Fruit fly (Drosophila melanogaster) whole organism, pupa: Measurements from ENCODE around the gene Nup93-1.

Experiments
- CG10348 ChIP-seq: fragments of 200-800 bp; sonication (Bioruptor generic); IDR thresholded peaks from 2 replicates; pipeline ENCODE4 v1.3.6; 2022; ENCODE audit warnings: missing biosample characterization, missing genetic modification characterization
- CG12605 ChIP-seq: fragments of 200-800 bp; sonication (Bioruptor generic); IDR thresholded peaks from 2 replicates; pipeline ENCODE4 v1.3.6; 2022; ENCODE audit warnings: missing biosample characterization, missing genetic modification characterization
- CG13204 ChIP-seq: fragments of 200-800 bp; sonication (Bioruptor generic); optimal IDR thresholded peaks from 2 replicates; lab custom pipeline; 2018; ENCODE audit warnings: missing biosample characterization, mild to moderate bottlenecking, missing genetic modification characterization, moderate library complexity
- CG14655 ChIP-seq: fragments of 200-800 bp; sonication (Bioruptor generic); optimal IDR thresholded peaks from 3 replicates; lab custom pipeline; 2017; ENCODE audit warnings: mild to moderate bottlenecking, missing biosample characterization, missing genetic modification reagents, missing genetic modification characterization
- CG15710 ChIP-seq: fragments of 200-800 bp; sonication (Bioruptor generic); optimal IDR thresholded peaks from 2 replicates; lab custom pipeline; 2018; ENCODE audit warnings: missing biosample characterization, mild to moderate bottlenecking, missing genetic modification characterization, moderate library complexity
- CG17806 ChIP-seq: fragments of 200-800 bp; sonication (Bioruptor generic); optimal IDR thresholded peaks from 2 replicates; lab custom pipeline; 2018; ENCODE audit warnings: missing biosample characterization, mild to moderate bottlenecking, missing genetic modification characterization, moderate library complexity
- CG32121 ChIP-seq: fragments of 200-800 bp; sonication (Bioruptor generic); IDR thresholded peaks from 2 replicates; pipeline ENCODE4 v1.3.6; 2022; ENCODE audit warnings: missing biosample characterization, missing genetic modification characterization
- CG34367 ChIP-seq: fragments of 200-800 bp; sonication (Bioruptor generic); optimal IDR thresholded peaks from 2 replicates; lab custom pipeline; 2018; ENCODE audit warnings: missing biosample characterization, mild to moderate bottlenecking, missing genetic modification characterization
- CG4496 ChIP-seq: fragments of 200-800 bp; sonication (Bioruptor generic); IDR thresholded peaks from 3 replicates; pipeline ENCODE4 v1.3.6; 2022; ENCODE audit warnings: missing biosample characterization, missing genetic modification characterization
- CG8159 ChIP-seq: fragments of 200-800 bp; sonication (Bioruptor generic); optimal IDR thresholded peaks from 3 replicates; lab custom pipeline; 2018; ENCODE audit warnings: missing biosample characterization, mild to moderate bottlenecking, missing genetic modification characterization, moderate library complexity
- CG8301 ChIP-seq: fragments of 200-800 bp; sonication (Bioruptor generic); optimal IDR thresholded peaks from 2 replicates; lab custom pipeline; 2018; ENCODE audit warnings: missing biosample characterization, mild to moderate bottlenecking, missing genetic modification characterization
- CG9948 ChIP-seq: fragments of 200-800 bp; sonication (Bioruptor generic); optimal IDR thresholded peaks from 2 replicates; lab custom pipeline; 2018; ENCODE audit warnings: missing biosample characterization, mild to moderate bottlenecking, missing genetic modification characterization, moderate library complexity
- D1 ChIP-seq: fragments of 200-800 bp; sonication (Bioruptor generic); optimal IDR thresholded peaks from 2 replicates; lab custom pipeline; 2018; ENCODE audit warnings: missing biosample characterization, mild to moderate bottlenecking, missing genetic modification characterization, moderate library complexity
- EcR ChIP-seq: fragments of 200-800 bp; sonication (Bioruptor generic); optimal IDR thresholded peaks from 3 replicates; lab custom pipeline; 2019; ENCODE audit warnings: missing biosample characterization, missing genetic modification characterization, mild to moderate bottlenecking, moderate library complexity, missing genetic modification reagents
- Ets98B ChIP-seq: fragments of 200-800 bp; sonication (Bioruptor generic); IDR thresholded peaks from 2 replicates; pipeline ENCODE4 v1.3.6; 2022; ENCODE audit warnings: missing biosample characterization, missing genetic modification characterization
- Pif1A ChIP-seq: fragments of 200-800 bp; sonication (Bioruptor generic); optimal IDR thresholded peaks from 3 replicates; lab custom pipeline; 2016; ENCODE audit warnings: missing biosample characterization, missing genetic modification characterization
- Pif1B ChIP-seq: fragments of 200-800 bp; sonication (Bioruptor generic); optimal IDR thresholded peaks from 3 replicates; lab custom pipeline; 2016; ENCODE audit warnings: missing biosample characterization, missing genetic modification characterization
- Snoo ChIP-seq: fragments of 200-800 bp; sonication (Bioruptor generic); optimal IDR thresholded peaks from 3 replicates; lab custom pipeline; 2017; ENCODE audit warnings: missing biosample characterization, mild to moderate bottlenecking, missing genetic modification characterization, inconsistent platforms
- fd96Ca ChIP-seq: fragments of 200-800 bp; sonication (Bioruptor generic); IDR thresholded peaks from 3 replicates; pipeline ENCODE4 v1.3.6; 2022; ENCODE audit warnings: missing biosample characterization, missing genetic modification characterization
- gl ChIP-seq: fragments of 200-800 bp; sonication (Bioruptor generic); optimal IDR thresholded peaks from 2 replicates; lab custom pipeline; 2018; ENCODE audit warnings: missing biosample characterization, mild to moderate bottlenecking, missing genetic modification characterization
- rn ChIP-seq: fragments of 200-800 bp; sonication (Bioruptor generic); IDR thresholded peaks from 2 replicates; pipeline ENCODE4 v1.3.6; 2022; ENCODE audit warnings: missing biosample characterization, missing genetic modification characterization

Nup93-1 gene

dm6 chrX:13814058-13814457 lies 8.6 kb upstream of the Nup93-1 start:
- no peak for TF ChIP-seq CG15710 (tag; lab: Kevin White, UChicago)
- no peak for TF ChIP-seq CG34367 (tag; lab: Kevin White, UChicago)
- TF ChIP-seq gl, result no peak
- no peak for TF ChIP-seq CG9948 (tag; lab: Kevin White, UChicago)
- no peak for TF ChIP-seq CG32121 (GFP tag; lab: Robert Waterston, UW)
- TF ChIP-seq EcR (GFP tag; lab: Kevin White, UChicago), result no peak
- no peak for TF ChIP-seq Snoo (tag; lab: Kevin White, UChicago)
- no peak for TF ChIP-seq CG12605
- no peak for TF ChIP-seq Pif1B (GFP tag; lab: Kevin White, UChicago)

DNA sequence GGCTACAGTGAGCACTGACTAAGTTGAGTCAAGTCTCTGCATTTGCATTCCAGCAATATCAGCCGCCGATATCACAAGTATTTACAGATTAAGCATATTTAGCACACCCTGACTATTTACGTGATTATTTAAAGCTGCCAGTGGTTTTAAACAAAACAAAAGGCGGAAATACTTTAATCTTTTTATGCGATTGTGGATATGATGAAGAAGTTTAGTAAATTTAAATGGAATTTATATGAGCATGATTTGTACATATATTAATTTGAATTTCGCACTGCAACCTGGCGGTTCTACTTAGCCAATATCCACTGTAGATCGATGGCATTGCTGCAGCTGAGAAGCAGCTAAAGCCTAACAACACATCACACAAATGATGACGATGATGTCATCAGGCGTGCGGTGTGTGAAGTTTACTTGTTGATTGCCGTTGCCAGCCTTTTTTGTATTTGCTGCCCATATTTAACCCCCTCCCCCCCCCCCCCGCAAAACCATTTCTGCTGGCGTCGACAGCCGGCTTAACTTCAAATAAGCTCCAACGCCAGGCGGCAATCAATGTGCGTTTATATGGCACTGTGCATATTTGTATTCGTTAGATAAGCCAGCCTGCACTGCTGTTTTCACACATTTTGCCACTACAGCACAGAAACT lies 7.0 kb upstream of the Nup93-1 start:
- peak; percentile 59 for TF ChIP-seq CG17806 (tag; lab: Kevin White, UChicago)
- TF ChIP-seq rn, result peak; percentile 41; the same call in 1 of the 2 replicates
- peak; percentile 80 for TF ChIP-seq fd96Ca (GFP tag; lab: Robert Waterston, UW)
- peak; percentile 72 for TF ChIP-seq CG9948 (tag; lab: Kevin White, UChicago)
- peak; percentile 76 for TF ChIP-seq CG8159
- peak; percentile 77; the same call in 1 of the 2 replicates for TF ChIP-seq Ets98B (GFP tag; lab: Robert Waterston, UW)
- TF ChIP-seq Pif1A (GFP tag; lab: Kevin White, UChicago), result peak; percentile 73
- TF ChIP-seq CG15710 (tag; lab: Kevin White, UChicago), result peak; percentile 73
- peak; percentile 58 for TF ChIP-seq CG34367 (tag; lab: Kevin White, UChicago)
- peak; percentile 58 for TF ChIP-seq CG10348 (GFP tag; lab: Robert Waterston, UW)
- peak; percentile 77 for TF ChIP-seq CG32121 (GFP tag; lab: Robert Waterston, UW)
- TF ChIP-seq D1 (tag; lab: Kevin White, UChicago), result peak; percentile 52
- peak; percentile 86 for TF ChIP-seq CG8301 (tag; lab: Kevin White, UChicago)
- peak; percentile 89 for TF ChIP-seq CG14655 (GFP tag; lab: Kevin White, UChicago)
- TF ChIP-seq CG12605, result peak; percentile 52
- TF ChIP-seq Pif1B (GFP tag; lab: Kevin White, UChicago), result peak; percentile 38
- no peak for TF ChIP-seq EcR (GFP tag; lab: Kevin White, UChicago)
- peak; percentile 31 for TF ChIP-seq CG13204
- no peak for TF ChIP-seq gl
- peak; percentile 45; the same call in 2 of the 3 replicates for TF ChIP-seq CG4496 (GFP tag; lab: Robert Waterston, UW)
- peak; percentile 71 for TF ChIP-seq Snoo (tag; lab: Kevin White, UChicago)

dm6 chrX:13817418-13818171 lies 5.0 kb upstream of the Nup93-1 start:
- TF ChIP-seq Ets98B (GFP tag; lab: Robert Waterston, UW) (peak; percentile 56; the same call in 1 of the 2 replicates), CG15710 (tag; lab: Kevin White, UChicago) (no peak), Pif1A (GFP tag; lab: Kevin White, UChicago) (no peak), fd96Ca (GFP tag; lab: Robert Waterston, UW) (no peak), CG32121 (GFP tag; lab: Robert Waterston, UW) (peak; percentile 56), CG34367 (tag; lab: Kevin White, UChicago) (no peak), EcR (GFP tag; lab: Kevin White, UChicago) (no peak), CG4496 (GFP tag; lab: Robert Waterston, UW) (peak; percentile 40; the same call in 1 of the 3 replicates), CG14655 (GFP tag; lab: Kevin White, UChicago) (no peak), CG9948 (tag; lab: Kevin White, UChicago) (no peak), Pif1B (GFP tag; lab: Kevin White, UChicago) (peak; percentile 4), D1 (tag; lab: Kevin White, UChicago) (no peak), CG12605 (peak; percentile 42; the same call in 1 of the 2 replicates), CG13204 (no peak), CG8301 (tag; lab: Kevin White, UChicago) (peak; percentile 20), rn (no peak)
- TF ChIP-seq, all 21 proteins: peak for 6

dm6 chrX:13818172-13818472 lies 4.5 kb upstream of the Nup93-1 start:
- TF ChIP-seq CG34367 (tag; lab: Kevin White, UChicago) (no peak), CG9948 (tag; lab: Kevin White, UChicago) (no peak), CG12605 (no peak), rn (no peak), CG10348 (GFP tag; lab: Robert Waterston, UW) (no peak), Pif1A (GFP tag; lab: Kevin White, UChicago) (no peak), EcR (GFP tag; lab: Kevin White, UChicago) (no peak), CG32121 (GFP tag; lab: Robert Waterston, UW) (no peak), CG8159 (no peak)

dm6 chrX:13818841-13819240 lies 3.8 kb upstream of the Nup93-1 start:
- no peak for TF ChIP-seq CG13204
- peak; percentile 15 for TF ChIP-seq CG8301 (tag; lab: Kevin White, UChicago)
- no peak for TF ChIP-seq CG34367 (tag; lab: Kevin White, UChicago)
- TF ChIP-seq CG14655 (GFP tag; lab: Kevin White, UChicago), result peak; percentile 53
- no peak for TF ChIP-seq CG4496 (GFP tag; lab: Robert Waterston, UW)
- TF ChIP-seq Pif1B (GFP tag; lab: Kevin White, UChicago), result no peak
- TF ChIP-seq fd96Ca (GFP tag; lab: Robert Waterston, UW), result no peak
- no peak for TF ChIP-seq CG9948 (tag; lab: Kevin White, UChicago)
- TF ChIP-seq Ets98B (GFP tag; lab: Robert Waterston, UW), result 0 out of 2 replicates have a peak, but pooled peaks have one; percentile 16
- TF ChIP-seq rn, result no peak
- TF ChIP-seq CG8159, result no peak
- no peak for TF ChIP-seq CG15710 (tag; lab: Kevin White, UChicago)
